Worm (Caenorhabditis elegans): ENCODE measurements around the gene jtr-1.

DNA sequence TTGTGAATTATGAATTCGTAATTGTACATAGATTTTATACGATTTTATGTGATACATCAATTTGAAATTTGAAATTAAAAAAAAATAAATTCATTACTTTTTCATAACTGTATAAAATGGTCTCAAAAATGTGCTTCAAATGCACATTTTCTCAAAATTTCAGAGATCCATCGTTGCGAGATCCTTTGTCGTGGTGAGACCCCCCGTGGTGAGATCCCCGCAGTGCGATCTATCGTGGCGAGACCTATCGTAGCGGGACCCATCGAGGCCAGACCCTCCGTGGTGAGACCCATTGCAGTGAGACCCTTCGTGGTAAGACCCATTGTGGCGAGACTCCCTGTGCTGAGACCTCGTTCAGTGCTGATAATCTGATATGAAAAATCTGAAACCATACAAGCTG is 38.7 kb downstream of the jtr-1 start:
- TF ChIP-seq flt-1 (GFP tag; IDR thresholded peaks at IDR 0.05): no peak
- no peak for TF ChIP-seq ref-1 (GFP tag; conservative IDR thresholded peaks at IDR 0.05)
- no peak for TF ChIP-seq klf-2 (GFP tag; conservative IDR thresholded peaks at IDR 0.05)
- no peak for TF ChIP-seq med-1 (GFP tag; optimal IDR thresholded peaks at IDR 0.05; ENCODE audit: insufficient read depth)
- TF ChIP-seq T22C8.4 (GFP tag; IDR thresholded peaks at IDR 0.05): no peak
